Worm (Caenorhabditis elegans): ENCODE data around the gene F36H9.10.
"Not testable (repeated sequence)": the region's sequence is repeated elsewhere in the genome, so short reads cannot be mapped to it uniquely, and the experiment has no call there.

Gene F36H9.10

ce11 chrV:1807160-1807559 lies 9.2 kb downstream of the F36H9.10 start, which contains the start of gene srt-42:
Gene srt-42, plus strand, starts transcription at chrV:1807460.
- no peak for TF ChIP-seq ztf-4 (tag; optimal IDR thresholded peaks at IDR 0.05)
- TF ChIP-seq Y55F3AM.14 (GFP tag; optimal IDR thresholded peaks at IDR 0.05) = no peak
- TF ChIP-seq zag-1 (tag; optimal IDR thresholded peaks at IDR 0.05) = no peak
- no peak for TF ChIP-seq ztf-11 (tag; optimal IDR thresholded peaks at IDR 0.05)
- no peak for TF ChIP-seq blmp-1 (tag; optimal IDR thresholded peaks at IDR 0.05; ENCODE audit: insufficient read depth)

DNA sequence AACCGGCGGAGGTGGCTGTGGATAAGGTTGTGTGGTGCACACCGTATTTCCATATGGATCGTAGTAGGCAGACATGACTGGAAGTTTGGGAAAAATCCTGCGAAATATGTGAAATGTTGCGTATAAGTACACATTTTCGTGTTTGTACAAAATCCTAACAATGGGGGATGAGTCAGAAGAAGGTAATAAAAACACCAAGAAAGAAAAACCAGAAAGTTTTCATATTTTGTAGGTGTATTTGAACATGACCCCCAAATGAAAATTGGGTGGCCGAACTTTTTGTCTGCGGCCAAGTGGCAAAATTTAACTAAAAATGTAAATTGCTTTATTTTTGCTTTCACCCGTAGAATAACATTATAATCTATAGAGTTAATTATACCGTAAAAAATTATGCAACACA lies 13.0 kb downstream of the F36H9.10 start, which contains the start of gene Y46H3A.4:
TSS of gene Y46H3A.4 (minus strand) at position 101 of the 400 bp plus-strand sequence.
- TF ChIP-seq dmd-4 (tag; optimal IDR thresholded peaks at IDR 0.05) (no peak), unc-39 (tag; optimal IDR thresholded peaks at IDR 0.05) (no peak), nhr-237 (tag; optimal IDR thresholded peaks at IDR 0.05) (no peak), nhr-77 (tag; optimal IDR thresholded peaks at IDR 0.05) (no peak), mdl-1 (tag; optimal IDR thresholded peaks at IDR 0.05) (no peak), fos-1 (tag; optimal IDR thresholded peaks at IDR 0.05) (no peak), nhr-12 (tag; optimal IDR thresholded peaks at IDR 0.05) (no peak), nhr-25 (tag; optimal IDR thresholded peaks at IDR 0.05) (no peak), zag-1 (tag; optimal IDR thresholded peaks at IDR 0.05) (no peak), nhr-21 (tag; optimal IDR thresholded peaks at IDR 0.05) (no peak), elt-1 (tag; optimal IDR thresholded peaks at IDR 0.05) (no peak), lin-11 (tag; optimal IDR thresholded peaks at IDR 0.05) (no peak), sma-9 (GFP tag; optimal IDR thresholded peaks at IDR 0.05) (no peak), sma-9 (tag; optimal IDR thresholded peaks at IDR 0.05) (no peak), elt-3 (tag; optimal IDR thresholded peaks at IDR 0.05) (no peak), ztf-11 (tag; optimal IDR thresholded peaks at IDR 0.05) (no peak), lsy-2 (tag; optimal IDR thresholded peaks at IDR 0.05) (no peak), C34F6.9 (tag; optimal IDR thresholded peaks at IDR 0.05) (no peak), R02D3.7 (tag; optimal IDR thresholded peaks at IDR 0.05) (no peak)

DNA sequence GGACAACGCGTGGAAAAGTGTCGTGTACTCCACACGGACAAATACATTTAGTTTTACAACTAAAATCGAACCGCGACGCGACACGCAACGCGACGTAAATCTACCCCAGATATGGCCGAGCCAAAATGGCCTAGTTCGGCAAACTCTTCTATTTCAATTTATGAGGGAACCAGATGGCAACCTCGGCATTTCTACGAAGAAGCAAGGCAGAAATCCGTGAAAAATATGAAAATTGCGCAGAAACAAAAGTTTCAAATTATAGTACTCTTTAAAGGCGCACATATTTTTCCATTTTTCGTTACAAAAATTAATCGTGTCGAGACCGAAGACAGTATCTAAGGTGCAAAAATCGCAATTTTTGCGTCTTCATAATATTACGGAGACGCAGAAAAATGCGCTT lies 16.8 kb downstream of the F36H9.10 start, which contains the start of gene Y46H3A.5:
TSS of gene Y46H3A.5 (minus strand) at position 101 of the 400 bp plus-strand sequence.
- not testable (repeated sequence) for TF ChIP-seq mbf-1, ztf-11, nhr-10 (tag; optimal IDR thresholded peaks at IDR 0.05)

DNA sequence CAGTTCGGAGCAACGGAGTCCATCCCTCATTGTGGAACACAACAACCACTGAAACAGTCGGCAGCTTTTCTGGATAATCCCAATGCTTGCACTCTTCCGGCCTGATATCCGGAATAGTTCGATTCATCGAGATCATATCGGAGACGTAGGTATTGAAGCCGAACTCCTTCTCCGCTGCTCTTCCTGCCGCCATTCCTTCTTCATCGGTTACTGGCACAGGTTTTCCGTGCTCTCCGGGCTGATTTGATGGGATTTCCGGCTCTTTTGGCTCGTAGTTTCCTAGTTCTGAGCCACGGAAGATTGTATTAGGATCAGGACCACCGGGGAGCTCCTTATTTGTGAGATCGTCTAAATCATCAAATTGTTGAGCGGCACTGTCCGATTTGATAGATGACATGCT lies 22.0 kb downstream of the F36H9.10 start:
- no peak for TF ChIP-seq nhr-21 (tag; optimal IDR thresholded peaks at IDR 0.05)
- TF ChIP-seq sma-9 (GFP tag; optimal IDR thresholded peaks at IDR 0.05) = no peak
- no peak for TF ChIP-seq sma-9 (tag; optimal IDR thresholded peaks at IDR 0.05)
- no peak for TF ChIP-seq nhr-23 (tag; optimal IDR thresholded peaks at IDR 0.05)
- TF ChIP-seq aly-2 (tag; optimal IDR thresholded peaks at IDR 0.05) = no peak
- TF ChIP-seq lin-11 (tag; optimal IDR thresholded peaks at IDR 0.05) = no peak
- TF ChIP-seq R02D3.7 (tag; optimal IDR thresholded peaks at IDR 0.05) = no peak
- TF ChIP-seq unc-62 (GFP tag; optimal IDR thresholded peaks at IDR 0.05) = no peak
- TF ChIP-seq peb-1 (tag; optimal IDR thresholded peaks at IDR 0.05) = no peak

- TF ChIP-seq lin-13 (GFP tag; optimal IDR thresholded peaks at IDR 0.05) (no peak), ama-1 (optimal IDR thresholded peaks at IDR 0.05) (no peak), lsy-2 (tag; optimal IDR thresholded peaks at IDR 0.05) (no peak), lin-39 (tag; optimal IDR thresholded peaks at IDR 0.05) (no peak), unc-55 (GFP tag; optimal IDR thresholded peaks at IDR 0.05) (no peak), alr-1 (tag; optimal IDR thresholded peaks at IDR 0.05) (no peak), nhr-12 (tag; optimal IDR thresholded peaks at IDR 0.05) (no peak), C34F6.9 (tag; optimal IDR thresholded peaks at IDR 0.05) (no peak)
These were observed 22.7 kb downstream of the F36H9.10 start for ce11 chrV:1820749-1821148.

DNA sequence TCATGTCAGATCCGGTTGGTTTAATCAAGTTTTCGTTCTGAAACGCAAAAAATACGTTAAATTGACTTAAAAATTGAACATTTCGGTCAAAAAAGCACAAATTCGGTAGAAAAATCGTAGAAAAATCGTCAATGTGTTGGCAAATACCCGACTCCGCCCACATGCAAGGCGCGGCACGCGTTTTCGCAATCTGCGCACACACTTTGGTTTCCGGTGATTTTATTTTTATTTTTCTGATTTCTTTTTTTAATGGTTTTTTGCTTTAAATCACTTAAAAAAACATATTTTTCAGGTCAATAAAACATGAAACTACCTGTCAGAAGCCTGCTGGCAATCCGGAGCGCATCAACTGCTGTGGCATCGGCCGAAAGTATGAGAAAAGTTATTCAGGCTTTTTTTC lies 23.3 kb downstream of the F36H9.10 start, which contains the start of the genes gly-7 and mrpl-39:
TSS of gene gly-7 (minus strand) at position 37 of the 400 bp plus-strand sequence.
TSS of gene mrpl-39 (plus strand) at position 293 of the 400 bp plus-strand sequence.
- TF ChIP-seq C34F6.9 (tag; optimal IDR thresholded peaks at IDR 0.05) = peak; percentile 23
- TF ChIP-seq F13H6.1 (tag; optimal IDR thresholded peaks at IDR 0.05) = peak; percentile 10
- TF ChIP-seq lin-11 (tag; optimal IDR thresholded peaks at IDR 0.05) = peak; percentile 48
- TF ChIP-seq mbf-1 (tag; optimal IDR thresholded peaks at IDR 0.05) = no peak
- no peak for TF ChIP-seq egl-27 (tag; optimal IDR thresholded peaks at IDR 0.05)
- TF ChIP-seq unc-62 (GFP tag; optimal IDR thresholded peaks at IDR 0.05) = no peak
- peak; percentile 56 for TF ChIP-seq gmeb-1 (tag; optimal IDR thresholded peaks at IDR 0.05)
- TF ChIP-seq blmp-1 (tag; optimal IDR thresholded peaks at IDR 0.05; ENCODE audit: insufficient read depth) = no peak
- TF ChIP-seq unc-55 (GFP tag; optimal IDR thresholded peaks at IDR 0.05) = peak; percentile 45
- TF ChIP-seq ZK546.5 (tag; optimal IDR thresholded peaks at IDR 0.05) = no peak
- TF ChIP-seq nhr-10 (tag; optimal IDR thresholded peaks at IDR 0.05) = no peak
- TF ChIP-seq aly-2 (tag; optimal IDR thresholded peaks at IDR 0.05) = no peak
- peak; percentile 34 for TF ChIP-seq crh-2 (tag; optimal IDR thresholded peaks at IDR 0.05)
- no peak for TF ChIP-seq skn-1 (tag; optimal IDR thresholded peaks at IDR 0.05)
- no peak for TF ChIP-seq nhr-237 (tag; optimal IDR thresholded peaks at IDR 0.05)
- TF ChIP-seq nhr-129 (tag; optimal IDR thresholded peaks at IDR 0.05) = peak; percentile 30
- TF ChIP-seq nhr-6 (tag; optimal IDR thresholded peaks at IDR 0.05) = no peak
- no peak for TF ChIP-seq mab-5 (tag; optimal IDR thresholded peaks at IDR 0.05)
- peak in 1 of 2 experiments; percentile 35 for TF ChIP-seq lsy-2 (tag; optimal IDR thresholded peaks at IDR 0.05)
- TF ChIP-seq sma-9 (GFP tag; optimal IDR thresholded peaks at IDR 0.05) = no peak
- no peak for TF ChIP-seq sma-9 (tag; optimal IDR thresholded peaks at IDR 0.05)
- TF ChIP-seq sma-3 (GFP tag; optimal IDR thresholded peaks at IDR 0.05) = peak; percentile 23
